Fruit fly (Drosophila melanogaster) whole organism, embryonic: ENCODE data around the gene Trim9.

Experiments used
- Abd-B ChIP-seq: fragments of 200-800 bp; sonication (Bioruptor generic); optimal IDR thresholded peaks from 2 replicates; lab custom pipeline; 2018; ENCODE audit warnings: missing biosample characterization, mild to moderate bottlenecking, missing genetic modification characterization, moderate library complexity
- Atf6 ChIP-seq: fragments of 200-800 bp; sonication (Bioruptor generic); IDR thresholded peaks from 2 replicates; pipeline ENCODE4 v1.3.6; 2022; ENCODE audit warnings: missing biosample characterization, missing genetic modification characterization
- C15 ChIP-seq: fragments of 200-800 bp; sonication (Bioruptor generic); IDR thresholded peaks from 3 replicates; pipeline ENCODE4 v1.3.6; 2022; ENCODE audit warnings: missing biosample characterization, missing genetic modification characterization
- CG1024 ChIP-seq: fragments of 200-800 bp; sonication (Bioruptor generic); IDR thresholded peaks from 2 replicates; pipeline ENCODE4 v1.3.6; 2022; ENCODE audit warnings: missing biosample characterization, missing genetic modification characterization
- CG10979 ChIP-seq: fragments of 200-800 bp; sonication (Bioruptor generic); optimal IDR thresholded peaks from 2 replicates; lab custom pipeline; 2018; ENCODE audit warnings: missing biosample characterization, mild to moderate bottlenecking, missing genetic modification characterization, moderate library complexity
- CG11696 ChIP-seq: fragments of 200-800 bp; sonication (Bioruptor generic); IDR thresholded peaks from 2 replicates; pipeline ENCODE4 v1.3.6; 2022; ENCODE audit warnings: missing biosample characterization, missing genetic modification characterization
- CG12659 ChIP-seq: fragments of 200-800 bp; sonication (Bioruptor generic); optimal IDR thresholded peaks from 3 replicates; lab custom pipeline; 2017; ENCODE audit warnings: mild to moderate bottlenecking, missing biosample characterization, missing genetic modification reagents, missing genetic modification characterization
- CG12942 ChIP-seq: fragments of 200-800 bp; sonication (Bioruptor generic); optimal IDR thresholded peaks from 3 replicates; lab custom pipeline; 2016; ENCODE audit warnings: missing biosample characterization, missing genetic modification characterization
- CG13775 ChIP-seq: fragments of 200-800 bp; sonication (Bioruptor generic); optimal IDR thresholded peaks from 3 replicates; lab custom pipeline; 2017; ENCODE audit warnings: missing biosample characterization, mild to moderate bottlenecking, missing genetic modification characterization
- CG14441 ChIP-seq: fragments of 200-800 bp; sonication (Bioruptor generic); IDR thresholded peaks from 2 replicates; pipeline ENCODE4 v1.3.6; 2022; ENCODE audit warnings: missing biosample characterization, missing genetic modification characterization
- CG15601 ChIP-seq: fragments of 200-800 bp; sonication (Bioruptor generic); optimal IDR thresholded peaks from 3 replicates; lab custom pipeline; 2019; ENCODE audit warnings: missing biosample characterization, mild to moderate bottlenecking, missing genetic modification characterization, moderate library complexity
- CG1603 ChIP-seq: fragments of 200-800 bp; sonication (Bioruptor generic); optimal IDR thresholded peaks from 2 replicates; lab custom pipeline; 2019; ENCODE audit warnings: missing biosample characterization, mild to moderate bottlenecking, missing genetic modification characterization, moderate library complexity
- CG34224 ChIP-seq: fragments of 200-800 bp; sonication (Bioruptor generic); IDR thresholded peaks from 3 replicates; pipeline ENCODE4 v1.3.6; 2022; ENCODE audit warnings: missing biosample characterization, missing genetic modification characterization; ENCODE audit not compliant: partially characterized antibody
- CG3726 ChIP-seq: fragments of 200-800 bp; sonication (Bioruptor generic); IDR thresholded peaks from 3 replicates; pipeline ENCODE4, ENCODE4 v1.3.6; 2022; ENCODE audit warnings: missing biosample characterization, missing genetic modification characterization
- CG4404 ChIP-seq: fragments of 200-800 bp; sonication (Bioruptor generic); IDR thresholded peaks from 2 replicates; pipeline ENCODE4 v1.3.6; 2022; ENCODE audit warnings: missing biosample characterization, missing genetic modification characterization
- CG4854 ChIP-seq: fragments of 200-800 bp; sonication (Bioruptor generic); optimal IDR thresholded peaks from 2 replicates; lab custom pipeline; 2016; ENCODE audit warnings: missing biosample characterization, missing genetic modification characterization, inconsistent platforms
- CG6765 ChIP-seq: fragments of 200-800 bp; sonication (Bioruptor generic); optimal IDR thresholded peaks from 3 replicates; lab custom pipeline; 2017; ENCODE audit warnings: missing biosample characterization, mild to moderate bottlenecking, missing genetic modification characterization
- CG6813 ChIP-seq: fragments of 200-800 bp; sonication (Bioruptor generic); optimal IDR thresholded peaks from 2 replicates; lab custom pipeline; 2017; ENCODE audit warnings: missing biosample characterization, missing genetic modification characterization, mild to moderate bottlenecking, moderate library complexity, missing genetic modification reagents
- CG8388 ChIP-seq: fragments of 200-800 bp; sonication (Bioruptor generic); optimal IDR thresholded peaks from 2 replicates; lab custom pipeline; 2019; ENCODE audit warnings: missing biosample characterization, mild to moderate bottlenecking, missing genetic modification characterization, moderate library complexity
- CG9215 ChIP-seq: fragments of 200-800 bp; sonication (Bioruptor generic); IDR thresholded peaks from 2 replicates; pipeline ENCODE4 v1.3.6; 2022; ENCODE audit warnings: missing biosample characterization, missing genetic modification characterization
- CG9727 ChIP-seq: fragments of 200-800 bp; sonication (Bioruptor generic); optimal IDR thresholded peaks from 3 replicates; lab custom pipeline; 2017; ENCODE audit warnings: missing biosample characterization, mild to moderate bottlenecking, missing genetic modification characterization
- CrebB ChIP-seq: fragments of 200-800 bp; sonication (Bioruptor generic); optimal IDR thresholded peaks from 3 replicates; lab custom pipeline; 2018; ENCODE audit warnings: missing biosample characterization, mild to moderate bottlenecking, missing genetic modification characterization
- D ChIP-seq, 2 experiments: fragments of 200-800 bp in 1 of 2; fragments of >200 bp in 1 of 2; sonication (Bioruptor generic) in 1 of 2; optimal IDR thresholded peaks; 2 replicates in 1 of 2; 3 replicates in 1 of 2; lab custom pipeline; 2017; ENCODE audit warnings: mild to moderate bottlenecking in 1 of 2, missing biosample characterization in 1 of 2, missing genetic modification characterization in 1 of 2, missing genetic modification reagents in 1 of 2
- Deaf1 ChIP-seq: fragments of 200-800 bp; optimal IDR thresholded peaks from 3 replicates; lab custom pipeline; 2019; ENCODE audit warnings: missing biosample characterization, mild to moderate bottlenecking, missing genetic modification characterization, moderate library complexity
- Dfd ChIP-seq, 2 experiments: fragments of >200 bp; optimal IDR thresholded peaks; 2 replicates each; lab custom pipeline; 2017; ENCODE audit warnings: missing biosample characterization in 2 of 2, missing genetic modification characterization in 2 of 2
- Fer3 ChIP-seq: fragments of 200-800 bp; sonication (Bioruptor generic); optimal IDR thresholded peaks from 2 replicates; lab custom pipeline; 2018; ENCODE audit warnings: missing biosample characterization, mild to moderate bottlenecking, missing genetic modification characterization, moderate library complexity
- HLH3B ChIP-seq: fragments of 200-800 bp; sonication (Bioruptor generic); IDR thresholded peaks from 2 replicates; pipeline ENCODE4 v1.3.6; 2022; ENCODE audit warnings: missing biosample characterization, missing genetic modification characterization
- HLHmδ ChIP-seq: fragments of 200-800 bp; sonication (Bioruptor generic); optimal IDR thresholded peaks from 2 replicates; lab custom pipeline; 2018; ENCODE audit warnings: missing biosample characterization, mild to moderate bottlenecking, missing genetic modification characterization, moderate library complexity
- Lhr ChIP-seq: fragments of 200-800 bp; sonication (Bioruptor generic); optimal IDR thresholded peaks from 3 replicates; lab custom pipeline; 2017; ENCODE audit warnings: mild to moderate bottlenecking, missing biosample characterization, missing genetic modification reagents, missing genetic modification characterization
- Nf-YA ChIP-seq: fragments of 200-800 bp; sonication (Bioruptor generic); IDR thresholded peaks from 2 replicates; pipeline ENCODE4 v1.3.6; 2022; ENCODE audit warnings: missing biosample characterization, missing genetic modification characterization
- chm ChIP-seq: fragments of 200-800 bp; sonication (Bioruptor generic); IDR thresholded peaks from 2 replicates; pipeline ENCODE4 v1.3.6; 2022; ENCODE audit warnings: missing biosample characterization, missing genetic modification characterization
- crol ChIP-seq: fragments of 200-800 bp; sonication (Bioruptor generic); IDR thresholded peaks from 2 replicates; pipeline ENCODE4 v1.3.6; 2022; ENCODE audit warnings: missing biosample characterization, missing genetic modification characterization
- dan ChIP-seq: fragments of 200-800 bp; sonication (Bioruptor generic); IDR thresholded peaks from 2 replicates; pipeline ENCODE4 v1.3.6; 2022; ENCODE audit warnings: missing biosample characterization, missing genetic modification characterization
- dpn ChIP-seq, 2 experiments: fragments of 200-800 bp; sonication (Bioruptor generic); optimal IDR thresholded peaks; 3 replicates each; lab custom pipeline; 2016; ENCODE audit warnings: missing biosample characterization in 2 of 2, missing genetic modification characterization in 2 of 2
- emc ChIP-seq: fragments of 200-800 bp; sonication (Bioruptor generic); optimal IDR thresholded peaks from 2 replicates; lab custom pipeline; 2016; ENCODE audit warnings: missing biosample characterization, missing genetic modification characterization
- en ChIP-seq: fragments of 200-800 bp; sonication (Bioruptor generic); optimal IDR thresholded peaks from 2 replicates; lab custom pipeline; 2016; ENCODE audit warnings: missing biosample characterization, missing genetic modification characterization
- fd3F ChIP-seq: fragments of 200-800 bp; sonication (Bioruptor generic); optimal IDR thresholded peaks from 2 replicates; lab custom pipeline; 2018; ENCODE audit warnings: missing biosample characterization, mild to moderate bottlenecking, missing genetic modification characterization, moderate library complexity
- inv ChIP-seq: fragments of 200-800 bp; sonication (Bioruptor generic); IDR thresholded peaks from 2 replicates; pipeline ENCODE4 v1.3.6; 2022; ENCODE audit warnings: missing biosample characterization, missing genetic modification characterization; ENCODE audit not compliant: partially characterized antibody
- lab ChIP-seq: fragments of 200-800 bp; sonication (Bioruptor generic); optimal IDR thresholded peaks from 3 replicates; lab custom pipeline; 2017; ENCODE audit warnings: missing biosample characterization, missing genetic modification characterization, mild to moderate bottlenecking, moderate library complexity, missing genetic modification reagents
- lola ChIP-seq, 3 experiments: fragments of >200 bp in 2 of 3; fragments of 200-800 bp in 1 of 3; sonication (Bioruptor generic) in 1 of 3; optimal IDR thresholded peaks; 2 replicates each; lab custom pipeline; 2017 to 2019; ENCODE audit warnings: missing biosample characterization in 3 of 3, missing genetic modification characterization in 3 of 3, mild to moderate bottlenecking in 1 of 3, moderate library complexity in 1 of 3
- psq ChIP-seq: fragments of 200-800 bp; sonication (Bioruptor generic); optimal IDR thresholded peaks from 2 replicates; lab custom pipeline; 2017; ENCODE audit warnings: missing biosample characterization, missing genetic modification characterization
- scrt ChIP-seq: fragments of 200-800 bp; sonication (Bioruptor generic); optimal IDR thresholded peaks from 2 replicates; lab custom pipeline; 2018; ENCODE audit warnings: missing biosample characterization, mild to moderate bottlenecking, missing genetic modification characterization, moderate library complexity
- slou ChIP-seq: fragments of 200-800 bp; sonication (Bioruptor generic); optimal IDR thresholded peaks from 3 replicates; lab custom pipeline; 2016; ENCODE audit warnings: missing biosample characterization, missing genetic modification characterization
- tap ChIP-seq: fragments of 200-800 bp; optimal IDR thresholded peaks from 3 replicates; lab custom pipeline; 2019; ENCODE audit warnings: missing biosample characterization, mild to moderate bottlenecking, missing genetic modification characterization, moderate library complexity
- tgo ChIP-seq: fragments of 200-800 bp; sonication (Bioruptor generic); IDR thresholded peaks from 3 replicates; pipeline ENCODE4 v1.3.6; 2022; ENCODE audit warnings: missing biosample characterization, missing genetic modification characterization
- tio ChIP-seq: fragments of 200-800 bp; sonication (Bioruptor generic); optimal IDR thresholded peaks from 2 replicates; lab custom pipeline; 2017; ENCODE audit warnings: missing biosample characterization, missing genetic modification characterization, inconsistent platforms
- trem ChIP-seq: fragments of 200-800 bp; optimal IDR thresholded peaks from 3 replicates; lab custom pipeline; 2019; ENCODE audit warnings: missing biosample characterization, mild to moderate bottlenecking, missing genetic modification characterization, moderate library complexity
- z ChIP-seq: fragments of 200-800 bp; sonication (Bioruptor generic); IDR thresholded peaks from 3 replicates; pipeline ENCODE4 v1.3.6; 2022; ENCODE audit warnings: missing biosample characterization, missing genetic modification characterization

The Trim9 gene

DNA sequence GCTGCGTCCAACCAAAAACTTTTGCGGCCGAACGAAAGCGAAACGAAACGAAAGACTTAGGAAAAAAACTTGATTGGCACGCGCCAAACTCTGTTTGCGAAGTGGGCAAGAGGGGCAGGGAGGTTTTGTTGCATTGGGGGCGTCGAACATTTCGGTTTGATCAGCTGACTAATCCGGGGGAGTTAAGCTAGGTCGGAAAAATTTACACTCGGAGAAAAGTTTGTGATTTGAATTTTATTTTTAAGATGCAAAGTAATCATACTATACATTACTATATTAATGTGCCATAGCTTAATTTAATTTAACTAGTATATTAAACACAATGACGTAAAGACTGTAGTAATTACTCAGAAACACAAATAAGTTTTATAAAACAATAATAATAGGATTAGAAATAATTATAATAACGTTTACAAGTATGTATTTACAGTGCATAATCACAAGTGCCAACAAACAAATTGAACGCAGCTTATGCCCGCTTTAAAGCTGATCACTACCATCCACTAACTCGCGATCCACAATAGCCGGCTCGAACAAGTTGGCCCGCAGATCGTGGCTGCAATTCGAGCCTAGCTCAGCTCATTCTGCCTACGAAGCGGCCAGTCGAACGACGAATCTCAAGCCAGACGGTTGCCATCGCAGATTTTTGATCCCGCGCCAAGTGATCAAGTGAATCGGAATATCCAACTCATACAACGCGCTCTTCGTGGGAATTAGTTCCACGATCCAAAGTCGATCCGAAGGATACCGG is 117.0 kb downstream of the Trim9 start, which contains the start of gene CG31871 (continued):
- TF ChIP-seq CG4854 (GFP tag; lab: Kevin White, UChicago) (no peak), CG11696 (no peak), tio (GFP tag; lab: Kevin White, UChicago) (peak; percentile 39), slou (no peak), HLH3B (GFP tag; lab: Robert Waterston, UW) (peak; percentile 73), inv (GFP tag; lab: Robert Waterston, UW) (no peak), crol (GFP tag; lab: Robert Waterston, UW) (peak; percentile 55; the same call in 1 of the 2 replicates), CG12659 (peak; percentile 71), CG12942 (GFP tag; lab: Kevin White, UChicago) (peak; percentile 35), tgo (peak; percentile 77), lab (peak; percentile 67), trem (tag; lab: Kevin White, UChicago) (peak; percentile 53), CG9215 (GFP tag; lab: Robert Waterston, UW) (peak; percentile 53), scrt (GFP tag; lab: Kevin White, UChicago) (peak; percentile 42), Abd-B (GFP tag; lab: Kevin White, UChicago) (peak; percentile 70), D (optimal IDR thresholded peaks at IDR 0.05; lab: Kevin White, UChicago) (no peak), D (GFP tag; optimal IDR thresholded peaks at IDR 0.05; lab: Kevin White, UChicago) (peak; percentile 47), tap (tag; lab: Kevin White, UChicago) (peak; percentile 75), z (no peak), CrebB (tag; lab: Kevin White, UChicago) (peak; percentile 20), CG3726 (no peak), CG1024 (GFP tag; lab: Robert Waterston, UW) (0 out of 2 replicates have a peak, but pooled peaks have one; percentile 20), CG15601 (tag; lab: Kevin White, UChicago) (peak; percentile 79), emc (GFP tag; lab: Kevin White, UChicago) (no peak), CG13775 (GFP tag; lab: Kevin White, UChicago) (peak; percentile 57), Deaf1 (tag; lab: Kevin White, UChicago) (peak; percentile 60), Atf6 (peak; percentile 69; the same call in 1 of the 2 replicates), lola (GFP tag; optimal IDR thresholded peaks at IDR 0.05; lab: Kevin White, UChicago) (no peak), CG14441 (GFP tag; lab: Robert Waterston, UW) (peak; percentile 71), CG8388 (GFP tag; lab: Kevin White, UChicago) (peak; percentile 75), CG6813 (GFP tag; lab: Kevin White, UChicago) (peak; percentile 46), CG1603 (tag; lab: Kevin White, UChicago) (peak; percentile 41), CG34224 (GFP tag; lab: Robert Waterston, UW) (no peak), CG6765 (GFP tag; lab: Kevin White, UChicago) (peak; percentile 14), Dfd (GFP tag; optimal IDR thresholded peaks at IDR 0.05; lab: Kevin White, UChicago) (no peak), Nf-YA (GFP tag; lab: Robert Waterston, UW) (peak; percentile 23; the same call in 1 of the 2 replicates), CG4404 (no peak), C15 (GFP tag; lab: Robert Waterston, UW) (no peak), Lhr (GFP tag; lab: Kevin White, UChicago) (peak; percentile 34), HLHmδ (peak; percentile 64), fd3F (GFP tag; lab: Kevin White, UChicago) (peak; percentile 61), psq (GFP tag; lab: Kevin White, UChicago) (no peak), en (no peak), chm (GFP tag; lab: Robert Waterston, UW) (0 out of 2 replicates have a peak, but pooled peaks have one; percentile 17), dan (GFP tag; lab: Robert Waterston, UW) (no peak), CG10979 (tag; lab: Kevin White, UChicago) (peak; percentile 83), Fer3 (peak; percentile 57), CG9727 (GFP tag; lab: Kevin White, UChicago) (peak; percentile 67), dpn (GFP tag; optimal IDR thresholded peaks at IDR 0.05; lab: Kevin White, UChicago) (peak in 1 of 2 experiments; percentile 67)
